Worm (Caenorhabditis elegans): ENCODE data around the gene mrpl-42.

The mrpl-42 gene

DNA sequence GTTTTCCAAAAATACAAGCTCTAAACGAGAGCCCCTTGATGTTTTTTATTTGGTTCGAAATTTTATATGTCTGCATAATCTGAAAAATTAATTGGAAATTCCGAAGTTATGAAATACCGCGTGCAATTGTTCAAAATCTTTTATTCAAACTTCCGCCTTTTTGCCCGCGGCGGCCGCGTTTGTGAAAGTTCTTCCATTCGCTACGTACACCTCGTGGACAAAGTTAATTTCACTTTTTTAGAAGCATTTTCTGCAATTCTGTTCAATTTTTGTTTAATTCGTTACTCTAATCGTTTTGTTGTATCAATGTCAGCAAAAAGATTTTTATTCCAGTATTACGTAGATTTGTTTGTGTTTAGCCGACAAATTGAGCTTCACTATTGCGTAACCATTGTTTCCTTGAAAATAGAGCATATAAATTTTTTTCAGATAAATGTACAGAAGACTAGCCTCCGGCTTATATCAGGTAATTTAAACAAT lies 20.0 kb downstream of the mrpl-42 start, which contains the start of gene mppb-1 (continued):
- TF ChIP-seq pag-3 (tag; optimal IDR thresholded peaks at IDR 0.05; ENCODE audit: borderline replicate concordance) (no peak), lin-11 (tag; optimal IDR thresholded peaks at IDR 0.05) (no peak), ceh-19 (GFP tag; optimal IDR thresholded peaks at IDR 0.05) (no peak), unc-42 (tag; optimal IDR thresholded peaks at IDR 0.05) (peak; percentile 63), ceh-34 (tag; optimal IDR thresholded peaks at IDR 0.05) (peak; percentile 47), fkh-10 (GFP tag; optimal IDR thresholded peaks at IDR 0.05) (no peak), C08G9.2 (tag; optimal IDR thresholded peaks at IDR 0.05) (peak; percentile 94), ceh-22 (tag; optimal IDR thresholded peaks at IDR 0.05) (no peak), K09A11.1 (tag; optimal IDR thresholded peaks at IDR 0.05; ENCODE audit: insufficient read depth) (no peak), C38D4.7 (GFP tag; optimal IDR thresholded peaks at IDR 0.05) (no peak), ceh-18 (tag; optimal IDR thresholded peaks at IDR 0.05) (peak; percentile 31), syd-9 (tag; optimal IDR thresholded peaks at IDR 0.05) (no peak), hlh-8 (tag; optimal IDR thresholded peaks at IDR 0.05) (peak; percentile 85), tbx-2 (tag; optimal IDR thresholded peaks at IDR 0.05) (peak; percentile 90), unc-3 (GFP tag; conservative IDR thresholded peaks at IDR 0.05) (0 out of 2 replicates have a peak, but pooled peaks have one; percentile 8), unc-3 (tag; optimal IDR thresholded peaks at IDR 0.05) (no peak), hlh-6 (tag; optimal IDR thresholded peaks at IDR 0.05) (no peak), hlh-30 (tag; optimal IDR thresholded peaks at IDR 0.05; ENCODE audit: insufficient read depth) (no peak), hlh-15 (tag; optimal IDR thresholded peaks at IDR 0.05) (peak; percentile 10), ahr-1 (tag; optimal IDR thresholded peaks at IDR 0.05) (peak; percentile 41), dmd-4 (tag; optimal IDR thresholded peaks at IDR 0.05; ENCODE audit: borderline replicate concordance) (no peak), sdc-2 (tag; optimal IDR thresholded peaks at IDR 0.05) (no peak), ceh-24 (tag; optimal IDR thresholded peaks at IDR 0.05) (no peak), elt-2 (tag; optimal IDR thresholded peaks at IDR 0.05) (peak; percentile 49), ceh-45 (GFP tag; IDR thresholded peaks at IDR 0.05) (no peak), nhr-232 (tag; optimal IDR thresholded peaks at IDR 0.05) (no peak), pqm-1 (tag; optimal IDR thresholded peaks at IDR 0.05) (peak; percentile 6), lim-6 (tag; optimal IDR thresholded peaks at IDR 0.05) (peak; percentile 81), T23F11.4 (GFP tag; optimal IDR thresholded peaks at IDR 0.05) (no peak), unc-86 (tag; optimal IDR thresholded peaks at IDR 0.05) (no peak), pros-1 (tag; optimal IDR thresholded peaks at IDR 0.05) (no peak), pha-4 (tag; optimal IDR thresholded peaks at IDR 0.05) (no peak), K02D7.2 (tag; optimal IDR thresholded peaks at IDR 0.05) (no peak), che-1 (tag; optimal IDR thresholded peaks at IDR 0.05) (no peak), tbx-7 (tag; optimal IDR thresholded peaks at IDR 0.05) (peak; percentile 86), ceh-48 (tag; optimal IDR thresholded peaks at IDR 0.05) (no peak), ttx-3 (tag; optimal IDR thresholded peaks at IDR 0.05) (peak; percentile 23), pat-9 (tag; optimal IDR thresholded peaks at IDR 0.05) (no peak), pha-2 (tag; optimal IDR thresholded peaks at IDR 0.05) (no peak), eyg-1 (tag; optimal IDR thresholded peaks at IDR 0.05) (no peak)

DNA sequence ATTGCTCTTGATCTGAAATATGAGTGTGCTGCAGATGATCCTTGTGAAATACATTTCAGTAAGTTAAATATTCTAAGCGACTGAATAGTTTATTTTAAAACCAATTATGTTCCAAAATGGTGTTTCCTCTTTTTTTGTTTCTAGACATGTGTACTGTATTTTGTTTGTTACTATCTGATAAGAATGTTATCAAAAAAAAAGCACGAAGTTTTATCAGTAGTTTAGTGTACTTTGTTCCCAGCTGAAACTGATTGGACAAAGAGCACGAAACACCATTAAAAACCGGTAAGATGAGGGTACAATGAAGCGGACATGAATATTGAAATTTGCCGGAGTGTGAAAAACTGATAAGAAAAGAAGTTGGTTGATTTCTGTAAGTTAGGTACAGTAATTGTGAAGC lies 24.1 kb downstream of the mrpl-42 start:
- peak; percentile 73 for TF ChIP-seq elt-2 (tag; optimal IDR thresholded peaks at IDR 0.05)
- no peak for TF ChIP-seq zip-5 (tag; optimal IDR thresholded peaks at IDR 0.05)
- TF ChIP-seq ceh-45 (GFP tag; IDR thresholded peaks at IDR 0.05): no peak

DNA sequence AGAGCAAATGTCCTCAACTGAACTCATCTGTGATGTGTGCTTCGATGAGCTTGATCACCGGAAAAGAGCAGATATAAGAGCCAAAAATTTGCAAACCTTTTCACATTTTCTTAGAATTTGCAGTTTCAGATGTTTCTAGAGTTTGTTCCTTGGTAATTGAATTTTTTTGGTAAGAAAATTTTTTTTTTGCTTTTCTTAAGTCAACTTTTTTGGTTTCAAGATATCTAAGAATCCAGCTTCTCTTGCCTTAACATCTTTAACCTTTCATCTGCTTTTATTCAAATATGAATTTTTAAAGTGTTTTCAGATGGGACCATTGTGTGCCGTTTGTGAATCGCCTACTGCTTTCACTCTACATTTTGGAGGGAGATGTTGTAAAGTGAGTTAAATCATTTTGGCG lies 24.6 kb downstream of the mrpl-42 start, which contains the start of gene nhr-11:
nhr-11 (plus strand) TSS at position 301 of the 400 bp plus-strand sequence.
- TF ChIP-seq unc-42 (tag; optimal IDR thresholded peaks at IDR 0.05) (no peak), tbx-2 (tag; optimal IDR thresholded peaks at IDR 0.05) (no peak), hlh-15 (tag; optimal IDR thresholded peaks at IDR 0.05) (no peak), fkh-6 (tag; optimal IDR thresholded peaks at IDR 0.05) (no peak), ceh-14 (tag; optimal IDR thresholded peaks at IDR 0.05) (no peak), unc-3 (GFP tag; conservative IDR thresholded peaks at IDR 0.05) (no peak), unc-3 (tag; optimal IDR thresholded peaks at IDR 0.05) (no peak), lim-6 (tag; optimal IDR thresholded peaks at IDR 0.05) (no peak), zip-5 (tag; optimal IDR thresholded peaks at IDR 0.05) (no peak), ama-1 (optimal IDR thresholded peaks at IDR 0.05) (no peak), dve-1 (tag; optimal IDR thresholded peaks at IDR 0.05) (no peak), ceh-2 (tag; optimal IDR thresholded peaks at IDR 0.05) (no peak), syd-9 (tag; optimal IDR thresholded peaks at IDR 0.05) (no peak), sdc-2 (tag; optimal IDR thresholded peaks at IDR 0.05) (no peak), fkh-10 (GFP tag; optimal IDR thresholded peaks at IDR 0.05) (no peak), nhr-11 (tag; optimal IDR thresholded peaks at IDR 0.05) (no peak), hlh-8 (tag; optimal IDR thresholded peaks at IDR 0.05) (no peak), pros-1 (tag; optimal IDR thresholded peaks at IDR 0.05) (no peak), pax-1 (tag; optimal IDR thresholded peaks at IDR 0.05) (no peak), gmeb-2 (tag; optimal IDR thresholded peaks at IDR 0.05) (no peak)

Measured in whole organism, late embryonic.